Worm (Caenorhabditis elegans) whole organism, mixed stage, embryonic: Measurements from ENCODE around the gene ZK945.8.

Experiments
- ceh-83 ChIP-seq: fragments of 200-800 bp; sonication (Bioruptor generic); optimal IDR thresholded peaks from 2 replicates; lab custom pipeline; 2018; ENCODE audit warnings: mild to moderate bottlenecking, missing genetic modification characterization, missing compliant biosample characterization
- unc-39 ChIP-seq: fragments of 150-350 bp; optimal IDR thresholded peaks from 2 replicates; lab custom pipeline; 2014; ENCODE audit warnings: missing biosample characterization, missing genetic modification characterization

DNA sequence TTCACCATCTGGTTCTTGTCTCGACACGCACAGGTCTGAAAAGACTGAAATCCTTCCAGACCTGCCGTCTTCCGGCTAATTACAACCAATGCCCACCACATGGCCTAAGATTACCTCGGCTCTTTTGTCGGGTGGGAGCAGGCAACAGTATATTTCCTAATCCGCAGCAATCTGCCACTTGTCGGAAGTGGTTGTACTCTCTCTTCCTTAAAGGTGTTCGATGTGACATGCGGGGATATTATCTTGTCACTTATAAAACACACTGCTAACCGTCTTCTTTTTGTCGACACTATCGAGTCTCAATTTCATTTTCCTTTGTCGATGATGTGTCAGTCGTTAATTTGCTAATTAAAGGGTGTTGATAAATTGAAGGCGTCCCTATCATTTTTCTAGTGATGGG, 35.6 kb downstream of the ZK945.8 start, which contains the start of gene F27E5.3:
- TF ChIP-seq ceh-83 (GFP tag; lab: Kevin White, UChicago), result no peak
- no peak for TF ChIP-seq unc-39 (tag; lab: Kevin White, UChicago)
